Worm (Caenorhabditis elegans) whole organism, L1 larva: ENCODE data around the gene F43G6.10.

Source experiments
- C16A3.4 ChIP-seq: fragments of 150-350 bp; optimal IDR thresholded peaks from 2 replicates; lab custom pipeline; 2014; ENCODE audit warnings: missing biosample characterization, missing genetic modification characterization
- C34B4.2 ChIP-seq: sonication (generic microtip); optimal IDR thresholded peaks from 2 replicates; lab custom pipeline; 2017; ENCODE audit warnings: mild to moderate bottlenecking, missing genetic modification characterization, missing compliant biosample characterization
- Y116A8C.19 ChIP-seq: sonication (generic microtip); optimal IDR thresholded peaks from 2 replicates; lab custom pipeline; 2016; ENCODE audit warnings: missing compliant biosample characterization, missing genetic modification characterization, borderline replicate concordance
- aha-1 ChIP-seq: fragments of 150-350 bp; optimal IDR thresholded peaks from 2 replicates; lab custom pipeline; 2014; ENCODE audit warnings: missing biosample characterization, missing genetic modification characterization
- aly-2 ChIP-seq: fragments of 150-350 bp; optimal IDR thresholded peaks from 2 replicates; lab custom pipeline; 2014; ENCODE audit warnings: missing biosample characterization, missing genetic modification characterization
- ama-1 ChIP-seq: fragments of 150-350 bp; optimal IDR thresholded peaks from 2 replicates; lab custom pipeline; 2014
- blmp-1 ChIP-seq: fragments of 150-350 bp; optimal IDR thresholded peaks from 2 replicates; lab custom pipeline; 2014; ENCODE audit warnings: missing biosample characterization, missing genetic modification characterization
- ceh-8 ChIP-seq: fragments of 200-800 bp; sonication (Bioruptor generic); optimal IDR thresholded peaks from 2 replicates; lab custom pipeline; 2018; ENCODE audit warnings: mild to moderate bottlenecking, missing genetic modification characterization, moderate library complexity, missing compliant biosample characterization
- ceh-88 ChIP-seq: fragments of 200-800 bp; sonication (Bioruptor generic); IDR thresholded peaks from 2 replicates; pipeline ENCODE4 v1.3.6; 2022; ENCODE audit warnings: missing genetic modification characterization, missing compliant biosample characterization
- dpl-1 ChIP-seq, 3 experiments: fragments of 150-350 bp in 2 of 3; sonication (generic microtip) in 1 of 3; optimal IDR thresholded peaks; 2 replicates each; lab custom pipeline; 2014 to 2017; ENCODE audit warnings: missing biosample characterization in 3 of 3, missing genetic modification characterization in 3 of 3, missing genetic modification reagents in 3 of 3
- dsc-1 ChIP-seq: sonication (generic microtip); optimal IDR thresholded peaks from 2 replicates; lab custom pipeline; 2016; ENCODE audit warnings: mild to moderate bottlenecking, missing genetic modification characterization, missing compliant biosample characterization
- elt-3 ChIP-seq, 6 experiments: fragments of 150-350 bp in 1 of 6; sonication (generic microtip); optimal IDR thresholded peaks; 2 replicates each; lab custom pipeline; 2017 to 2018; ENCODE audit warnings: missing biosample characterization in 6 of 6, missing genetic modification characterization in 6 of 6, inconsistent platforms in 1 of 6
- ets-5 ChIP-seq: fragments of 200-800 bp; sonication (Bioruptor generic); IDR thresholded peaks from 2 replicates; pipeline ENCODE4 v1.3.6; 2022; ENCODE audit warnings: missing genetic modification characterization, missing compliant biosample characterization
- fkh-4 ChIP-seq: sonication (generic microtip); optimal IDR thresholded peaks from 2 replicates; lab custom pipeline; 2016; ENCODE audit warnings: missing compliant biosample characterization, missing genetic modification characterization, borderline replicate concordance
- fkh-8 ChIP-seq: sonication (generic microtip); optimal IDR thresholded peaks from 2 replicates; lab custom pipeline; 2016; ENCODE audit warnings: mild to moderate bottlenecking, missing genetic modification characterization, missing compliant biosample characterization
- grh-1 ChIP-seq: fragments of 200-800 bp; sonication (Bioruptor generic); IDR thresholded peaks from 2 replicates; pipeline ENCODE4 v1.3.6; 2022; ENCODE audit warnings: missing genetic modification reagents, missing genetic modification characterization, missing compliant biosample characterization
- isw-1 ChIP-seq: fragments of 200-800 bp; sonication (Bioruptor generic); IDR thresholded peaks from 2 replicates; pipeline ENCODE4 v1.3.6; 2022; ENCODE audit warnings: missing genetic modification characterization, missing compliant biosample characterization
- jun-1 ChIP-seq: fragments of 150-350 bp; optimal IDR thresholded peaks from 2 replicates; lab custom pipeline; 2014; ENCODE audit warnings: missing biosample characterization, missing genetic modification reagents, missing genetic modification characterization
- lin-14 ChIP-seq: fragments of 200-800 bp; sonication (Bioruptor generic); optimal IDR thresholded peaks from 2 replicates; lab custom pipeline; 2018; ENCODE audit warnings: mild to moderate bottlenecking, missing genetic modification characterization, moderate library complexity, missing compliant biosample characterization
- lin-15B ChIP-seq: fragments of 150-350 bp; sonication (generic microtip); optimal IDR thresholded peaks from 3 replicates; lab custom pipeline; 2014; ENCODE audit warnings: missing biosample characterization, missing genetic modification characterization
- lin-35 ChIP-seq, 2 experiments: fragments of 150-350 bp; optimal IDR thresholded peaks; 2 replicates each; lab custom pipeline; 2014; ENCODE audit warnings: missing biosample characterization in 2 of 2, missing genetic modification characterization in 2 of 2, missing genetic modification reagents in 2 of 2
- lin-39 ChIP-seq: fragments of 150-350 bp; optimal IDR thresholded peaks from 2 replicates; lab custom pipeline; 2014; ENCODE audit warnings: missing biosample characterization, missing genetic modification reagents, missing genetic modification characterization
- mdl-1 ChIP-seq, 2 experiments: fragments of 150-350 bp; optimal IDR thresholded peaks; 2 replicates each; lab custom pipeline; 2014 to 2017; ENCODE audit warnings: missing biosample characterization in 2 of 2, missing genetic modification characterization in 2 of 2, inconsistent platforms in 1 of 2
- mef-2 ChIP-seq: fragments of 150-350 bp; optimal IDR thresholded peaks from 2 replicates; lab custom pipeline; 2014; ENCODE audit warnings: missing biosample characterization, missing genetic modification characterization
- nhr-11 ChIP-seq: fragments of 150-350 bp; optimal IDR thresholded peaks from 2 replicates; lab custom pipeline; 2014; ENCODE audit warnings: missing biosample characterization, missing genetic modification characterization
- nhr-12 ChIP-seq: sonication (generic microtip); optimal IDR thresholded peaks from 2 replicates; lab custom pipeline; 2017; ENCODE audit warnings: missing biosample characterization, missing genetic modification characterization
- nhr-19 ChIP-seq: fragments of 200-800 bp; sonication (Bioruptor generic); conservative IDR thresholded peaks from 2 replicates; pipeline ENCODE4 v1.3.6; 2022; ENCODE audit warnings: missing genetic modification characterization, missing compliant biosample characterization
- nhr-237 ChIP-seq: fragments of 150-350 bp; optimal IDR thresholded peaks from 2 replicates; lab custom pipeline; 2014; ENCODE audit warnings: missing biosample characterization, missing genetic modification characterization
- nhr-47 ChIP-seq: sonication (generic microtip); optimal IDR thresholded peaks from 2 replicates; lab custom pipeline; 2016; ENCODE audit warnings: mild to moderate bottlenecking, missing genetic modification characterization, moderate library complexity, missing compliant biosample characterization
- nhr-84 ChIP-seq: sonication (generic microtip); optimal IDR thresholded peaks from 2 replicates; lab custom pipeline; 2017; ENCODE audit warnings: missing biosample characterization, missing genetic modification characterization
- nhr-90 ChIP-seq: sonication (generic microtip); optimal IDR thresholded peaks from 2 replicates; lab custom pipeline; 2016; ENCODE audit warnings: mild to moderate bottlenecking, missing genetic modification characterization, missing compliant biosample characterization; ENCODE audit not compliant: poor library complexity
- pax-3 ChIP-seq: fragments of 200-800 bp; sonication (Bioruptor generic); optimal IDR thresholded peaks from 2 replicates; lab custom pipeline; 2018; ENCODE audit warnings: mild to moderate bottlenecking, missing genetic modification characterization, moderate library complexity, missing compliant biosample characterization
- pqm-1 ChIP-seq: sonication (generic microtip); optimal IDR thresholded peaks from 3 replicates; lab custom pipeline; 2017; ENCODE audit warnings: missing biosample characterization, missing genetic modification characterization
- rnt-1 ChIP-seq: sonication (generic microtip); optimal IDR thresholded peaks from 2 replicates; lab custom pipeline; 2016; ENCODE audit warnings: mild to moderate bottlenecking, missing genetic modification characterization, moderate library complexity, missing compliant biosample characterization
- skn-1 ChIP-seq: fragments of 150-350 bp; optimal IDR thresholded peaks from 2 replicates; lab custom pipeline; 2014; ENCODE audit warnings: missing biosample characterization, missing genetic modification characterization
- snpc-4 ChIP-seq: fragments of 150-350 bp; optimal IDR thresholded peaks from 2 replicates; lab custom pipeline; 2014; ENCODE audit warnings: missing biosample characterization, missing genetic modification characterization
- snu-23 ChIP-seq: sonication (generic microtip); optimal IDR thresholded peaks from 2 replicates; lab custom pipeline; 2016; ENCODE audit warnings: missing genetic modification characterization, missing compliant biosample characterization
- sptf-1 ChIP-seq: fragments of 150-350 bp; optimal IDR thresholded peaks from 2 replicates; lab custom pipeline; 2014; ENCODE audit warnings: missing biosample characterization, missing genetic modification characterization
- sup-37 ChIP-seq: fragments of 200-800 bp; sonication (Bioruptor generic); optimal IDR thresholded peaks from 2 replicates; lab custom pipeline; 2018; ENCODE audit warnings: mild to moderate bottlenecking, missing genetic modification characterization, missing compliant biosample characterization
- unc-130 ChIP-seq: fragments of 150-350 bp; optimal IDR thresholded peaks from 2 replicates; lab custom pipeline; 2017; ENCODE audit warnings: missing biosample characterization, missing genetic modification characterization, inconsistent platforms
- unc-62 ChIP-seq: fragments of 150-350 bp; optimal IDR thresholded peaks from 2 replicates; lab custom pipeline; 2014; ENCODE audit warnings: missing biosample characterization, missing genetic modification reagents, missing genetic modification characterization
- unc-98 ChIP-seq: fragments of 200-800 bp; sonication (Bioruptor generic); IDR thresholded peaks from 2 replicates; pipeline ENCODE4 v1.3.6; 2022; ENCODE audit warnings: missing genetic modification characterization, missing compliant biosample characterization
- vab-15 ChIP-seq: sonication (generic microtip); optimal IDR thresholded peaks from 2 replicates; lab custom pipeline; 2017; ENCODE audit warnings: missing genotype, mild to moderate bottlenecking, missing genetic modification characterization, missing compliant biosample characterization
- xbp-1 ChIP-seq: sonication (generic microtip); optimal IDR thresholded peaks from 2 replicates; lab custom pipeline; 2016; ENCODE audit warnings: missing genetic modification characterization, missing compliant biosample characterization

Gene F43G6.10

ce11 chrII:11798737-11799136 lies 10.4 kb upstream of the F43G6.10 start, which contains the start of gene hda-5:
TSS of gene hda-5 (plus strand) at chrII:11799037.
- no peak for TF ChIP-seq unc-98
- TF ChIP-seq rnt-1 (tag; lab: Kevin White, UChicago): no peak
- no peak for TF ChIP-seq lin-15B (tag; lab: Kevin White, UChicago)
- no peak for TF ChIP-seq fkh-8 (tag; lab: Kevin White, UChicago)
- no peak for TF ChIP-seq nhr-90 (tag; lab: Kevin White, UChicago)
- TF ChIP-seq unc-62 (GFP tag; lab: Kevin White, UChicago): no peak
- no peak for TF ChIP-seq blmp-1 (tag; lab: Kevin White, UChicago)
- no peak for TF ChIP-seq mef-2 (tag; lab: Kevin White, UChicago)
- no peak for TF ChIP-seq C34B4.2
- no peak for TF ChIP-seq mdl-1 (tag; optimal IDR thresholded peaks at IDR 0.05; lab: Kevin White, UChicago)
- no peak for TF ChIP-seq nhr-12 (tag; lab: Kevin White, UChicago)
- no peak for TF ChIP-seq pax-3 (tag; lab: Kevin White, UChicago)
- TF ChIP-seq vab-15: no peak
- TF ChIP-seq isw-1 (GFP tag; lab: Robert Waterston, UW): no peak
- TF ChIP-seq, all 84 proteins: peak for 0

- TF ChIP-seq C16A3.4: no peak
- no peak for TF ChIP-seq snpc-4 (tag; lab: Kevin White, UChicago)
Measured at ce11 chrII:11802451-11802850, 6.7 kb upstream of the F43G6.10 start, which contains the start of gene F43G6.17. TSS of gene F43G6.17 (plus strand) at chrII:11802751.

- TF ChIP-seq ets-5: no peak
- no peak for TF ChIP-seq Y116A8C.19 (tag; lab: Kevin White, UChicago)
- no peak for TF ChIP-seq nhr-237 (tag; lab: Kevin White, UChicago)
- TF ChIP-seq ceh-88: no peak
- TF ChIP-seq nhr-19: no peak
- no peak for TF ChIP-seq lin-35 (GFP tag; optimal IDR thresholded peaks at IDR 0.05; lab: Kevin White, UChicago)
- no peak for TF ChIP-seq sup-37 (GFP tag; lab: Kevin White, UChicago)
- TF ChIP-seq blmp-1 (tag; lab: Kevin White, UChicago): no peak
- no peak for TF ChIP-seq dpl-1 (GFP tag; optimal IDR thresholded peaks at IDR 0.05; lab: Kevin White, UChicago)
- no peak for TF ChIP-seq unc-130 (tag; lab: Kevin White, UChicago)
- no peak for TF ChIP-seq fkh-8 (tag; lab: Kevin White, UChicago)
- no peak for TF ChIP-seq aha-1 (tag; lab: Kevin White, UChicago)
- no peak for TF ChIP-seq fkh-4
- TF ChIP-seq nhr-47 (tag; lab: Kevin White, UChicago): no peak
- no peak for TF ChIP-seq mef-2 (tag; lab: Kevin White, UChicago)
- no peak for TF ChIP-seq lin-14 (GFP tag; lab: Kevin White, UChicago)
- no peak for TF ChIP-seq sptf-1
- TF ChIP-seq aly-2 (tag; lab: Kevin White, UChicago): no peak
- TF ChIP-seq, all 84 proteins: peak for 0
Measured at ce11 chrII:11806256-11806655, 2.9 kb upstream of the F43G6.10 start, which contains the start of gene jmjd-1.1. TSS of gene jmjd-1.1 (plus strand) at chrII:11806556.

ce11 chrII:11810436-11810835 lies 1.3 kb downstream of the F43G6.10 start, which contains the start of gene F43G6.7:
TSS of gene F43G6.7 (plus strand) at chrII:11810790.
- no peak for TF ChIP-seq snu-23 (GFP tag; lab: Kevin White, UChicago)
- TF ChIP-seq dsc-1: no peak
- TF ChIP-seq nhr-19: no peak
- TF ChIP-seq ceh-8 (GFP tag; lab: Kevin White, UChicago): no peak
- TF ChIP-seq skn-1 (tag; lab: Kevin White, UChicago): no peak

ce11 chrII:11811241-11811640 lies 2.1 kb downstream of the F43G6.10 start:
- TF ChIP-seq unc-98 (no peak), elt-3 (tag; optimal IDR thresholded peaks at IDR 0.05; lab: Kevin White, UChicago) (no peak), ets-5 (no peak), nhr-11 (tag; lab: Kevin White, UChicago) (no peak), grh-1 (GFP tag; lab: Robert Waterston, UW) (no peak), nhr-90 (tag; lab: Kevin White, UChicago) (no peak), skn-1 (tag; lab: Kevin White, UChicago) (no peak), xbp-1 (tag; lab: Kevin White, UChicago) (no peak), jun-1 (tag; lab: Kevin White, UChicago) (no peak), nhr-19 (no peak), snpc-4 (tag; lab: Kevin White, UChicago) (no peak), rnt-1 (tag; lab: Kevin White, UChicago) (no peak), C34B4.2 (no peak), ama-1 (lab: Kevin White, UChicago) (no peak), nhr-12 (tag; lab: Kevin White, UChicago) (no peak), lin-39 (tag; lab: Kevin White, UChicago) (no peak), snu-23 (GFP tag; lab: Kevin White, UChicago) (no peak), nhr-84 (no peak), pqm-1 (tag; lab: Kevin White, UChicago) (no peak)
